Worm (Caenorhabditis elegans) whole organism, early embryonic: ENCODE measurements around the gene str-7.

Experiments
- B0310.2 ChIP-seq: sonication (generic microtip); optimal IDR thresholded peaks from 2 replicates; lab custom pipeline; 2016; ENCODE audit warnings: mild to moderate bottlenecking, missing genetic modification characterization, missing compliant biosample characterization
- F13C5.2 ChIP-seq: sonication (generic microtip); optimal IDR thresholded peaks from 2 replicates; lab custom pipeline; 2017; ENCODE audit warnings: mild to moderate bottlenecking, missing genetic modification characterization, inconsistent platforms, missing compliant biosample characterization
- ama-1 ChIP-seq: fragments of 150-350 bp; optimal IDR thresholded peaks from 2 replicates; lab custom pipeline; 2014
- ceh-13 ChIP-seq: fragments of 200-800 bp; sonication (Bioruptor generic); optimal IDR thresholded peaks from 2 replicates; lab custom pipeline; 2018; ENCODE audit warnings: mild to moderate bottlenecking, missing genetic modification characterization, missing compliant biosample characterization
- ets-7 ChIP-seq: sonication (generic microtip); optimal IDR thresholded peaks from 2 replicates; lab custom pipeline; 2016; ENCODE audit warnings: missing genotype, missing genetic modification characterization, missing compliant biosample characterization
- flt-1 ChIP-seq: fragments of 200-800 bp; sonication (Bioruptor generic); IDR thresholded peaks from 2 replicates; pipeline ENCODE4 v1.3.6; 2022; ENCODE audit warnings: missing genetic modification characterization, missing compliant biosample characterization
- hmbx-1 ChIP-seq: sonication (generic microtip); optimal IDR thresholded peaks from 2 replicates; lab custom pipeline; 2016; ENCODE audit warnings: mild to moderate bottlenecking, missing genetic modification characterization, missing compliant biosample characterization
- hnd-1 ChIP-seq: sonication (generic microtip); optimal IDR thresholded peaks from 2 replicates; lab custom pipeline; 2016; ENCODE audit warnings: missing genetic modification characterization, missing compliant biosample characterization
- pes-1 ChIP-seq: fragments of 200-800 bp; sonication (Bioruptor generic); IDR thresholded peaks from 2 replicates; pipeline ENCODE4 v1.3.6; 2022; ENCODE audit warnings: missing genetic modification reagents, missing genetic modification characterization, missing compliant biosample characterization
- scrt-1 ChIP-seq: fragments of 200-800 bp; sonication (Bioruptor generic); IDR thresholded peaks from 2 replicates; pipeline ENCODE4 v1.3.6; 2022; ENCODE audit warnings: missing genetic modification characterization, missing compliant biosample characterization
- sea-1 ChIP-seq: fragments of 200-800 bp; sonication (Bioruptor generic); conservative IDR thresholded peaks from 2 replicates; pipeline ENCODE4 v1.3.6; 2022; ENCODE audit warnings: missing genetic modification characterization, missing compliant biosample characterization
- tbx-37 ChIP-seq: fragments of 200-800 bp; sonication (Bioruptor generic); conservative IDR thresholded peaks from 2 replicates; pipeline ENCODE4 v1.3.6; 2022; ENCODE audit warnings: missing genetic modification reagents, missing genetic modification characterization, missing compliant biosample characterization

- TF ChIP-seq flt-1 (GFP tag; lab: Robert Waterston, UW), result no peak
- TF ChIP-seq F13C5.2, result no peak
- no peak for TF ChIP-seq tbx-37 (GFP tag; lab: Robert Waterston, UW)
- no peak for TF ChIP-seq ets-7
- no peak for TF ChIP-seq ceh-13 (GFP tag; lab: Kevin White, UChicago)
- TF ChIP-seq hnd-1 (tag; lab: Kevin White, UChicago), result no peak
- TF ChIP-seq ama-1, result no peak
- no peak for TF ChIP-seq hmbx-1 (tag; lab: Kevin White, UChicago)
- TF ChIP-seq pes-1 (GFP tag; lab: Robert Waterston, UW), result no peak
- no peak for TF ChIP-seq sea-1
- TF ChIP-seq B0310.2 (tag; lab: Kevin White, UChicago), result no peak
- TF ChIP-seq scrt-1 (GFP tag; lab: Robert Waterston, UW), result no peak
These were observed 30.4 kb downstream of the str-7 start, which contains the start of gene cyp-35D1 for ce11 chrV:16068938-16069337.
